Fruit fly (Drosophila melanogaster) whole organism, embryonic: ENCODE results near the gene Tengl3.

Source experiments
- Blimp-1 ChIP-seq: fragments of 200-800 bp; sonication (Bioruptor generic); optimal IDR thresholded peaks from 3 replicates; lab custom pipeline; 2018; ENCODE audit warnings: missing biosample characterization, missing genetic modification characterization, mild to moderate bottlenecking, moderate library complexity, missing genetic modification reagents
- CG10654 ChIP-seq: fragments of 200-800 bp; sonication (Bioruptor generic); optimal IDR thresholded peaks from 2 replicates; lab custom pipeline; 2016; ENCODE audit warnings: missing biosample characterization, missing genetic modification characterization
- CG12659 ChIP-seq: fragments of 200-800 bp; sonication (Bioruptor generic); optimal IDR thresholded peaks from 3 replicates; lab custom pipeline; 2017; ENCODE audit warnings: mild to moderate bottlenecking, missing biosample characterization, missing genetic modification reagents, missing genetic modification characterization
- CG12942 ChIP-seq: fragments of 200-800 bp; sonication (Bioruptor generic); optimal IDR thresholded peaks from 3 replicates; lab custom pipeline; 2016; ENCODE audit warnings: missing biosample characterization, missing genetic modification characterization
- CG13624 ChIP-seq: fragments of 200-800 bp; sonication (Bioruptor generic); optimal IDR thresholded peaks from 2 replicates; lab custom pipeline; 2016; ENCODE audit warnings: missing biosample characterization, missing genetic modification characterization
- CG14050 ChIP-seq: fragments of 200-800 bp; sonication (Bioruptor generic); IDR thresholded peaks from 3 replicates; pipeline ENCODE4 v1.3.6; 2022; ENCODE audit warnings: missing biosample characterization, missing genetic modification characterization
- CG15269 ChIP-seq: fragments of 200-800 bp; sonication (Bioruptor generic); optimal IDR thresholded peaks from 2 replicates; lab custom pipeline; 2018; ENCODE audit warnings: missing biosample characterization, mild to moderate bottlenecking, missing genetic modification characterization, moderate library complexity
- CG18262 ChIP-seq: fragments of 200-800 bp; optimal IDR thresholded peaks from 3 replicates; lab custom pipeline; 2019; ENCODE audit warnings: missing biosample characterization, mild to moderate bottlenecking, missing genetic modification characterization, moderate library complexity
- CG18599 ChIP-seq: fragments of 200-800 bp; sonication (Bioruptor generic); optimal IDR thresholded peaks from 3 replicates; lab custom pipeline; 2017; ENCODE audit warnings: missing biosample characterization, missing genetic modification characterization, mild to moderate bottlenecking, moderate library complexity, missing genetic modification reagents
- CG3065 ChIP-seq: fragments of 200-800 bp; sonication (Bioruptor generic); optimal IDR thresholded peaks from 2 replicates; lab custom pipeline; 2016; ENCODE audit warnings: missing biosample characterization, missing genetic modification characterization
- CG31388 ChIP-seq: fragments of 200-800 bp; sonication (Bioruptor generic); optimal IDR thresholded peaks from 2 replicates; lab custom pipeline; 2016; ENCODE audit warnings: missing biosample characterization, missing genetic modification characterization
- CG32772 ChIP-seq: fragments of 200-800 bp; sonication (Bioruptor generic); IDR thresholded peaks from 2 replicates; pipeline ENCODE4 v1.3.6; 2022; ENCODE audit warnings: missing biosample characterization, missing genetic modification characterization
- CG33213 ChIP-seq: fragments of 200-800 bp; sonication (Bioruptor generic); optimal IDR thresholded peaks from 3 replicates; lab custom pipeline; 2016; ENCODE audit warnings: missing biosample characterization, missing genetic modification characterization
- CG34422 ChIP-seq: fragments of 200-800 bp; sonication (Bioruptor generic); IDR thresholded peaks from 3 replicates; pipeline ENCODE4 v1.3.6; 2022; ENCODE audit warnings: missing biosample characterization, missing genetic modification characterization
- CG3838 ChIP-seq: fragments of 200-800 bp; sonication (Bioruptor generic); optimal IDR thresholded peaks from 3 replicates; lab custom pipeline; 2016; ENCODE audit warnings: missing biosample characterization, missing genetic modification characterization
- CrebB ChIP-seq: fragments of 200-800 bp; sonication (Bioruptor generic); optimal IDR thresholded peaks from 3 replicates; lab custom pipeline; 2018; ENCODE audit warnings: missing biosample characterization, mild to moderate bottlenecking, missing genetic modification characterization
- D19B ChIP-seq: fragments of 200-800 bp; sonication (Bioruptor generic); optimal IDR thresholded peaks from 2 replicates; lab custom pipeline; 2017; ENCODE audit warnings: missing biosample characterization, mild to moderate bottlenecking, missing genetic modification characterization
- Dek ChIP-seq: fragments of 200-800 bp; sonication (Bioruptor generic); optimal IDR thresholded peaks from 3 replicates; lab custom pipeline; 2019; ENCODE audit warnings: missing biosample characterization, mild to moderate bottlenecking, missing genetic modification characterization, moderate library complexity
- Doc2 ChIP-seq: fragments of 200-800 bp; sonication (Bioruptor generic); IDR thresholded peaks from 2 replicates; pipeline ENCODE4 v1.3.6; 2022; ENCODE audit warnings: missing biosample characterization, missing genetic modification characterization
- Dp ChIP-seq: fragments of 200-800 bp; sonication (Bioruptor generic); optimal IDR thresholded peaks from 2 replicates; lab custom pipeline; 2018; ENCODE audit warnings: missing biosample characterization, mild to moderate bottlenecking, missing genetic modification characterization, moderate library complexity
- E2f1 ChIP-seq: fragments of 200-800 bp; sonication (Bioruptor generic); IDR thresholded peaks from 2 replicates; pipeline ENCODE4 v1.3.6; 2022; ENCODE audit warnings: missing biosample characterization, missing genetic modification characterization
- Hmx ChIP-seq: fragments of 200-800 bp; sonication (Bioruptor generic); optimal IDR thresholded peaks from 2 replicates; lab custom pipeline; 2016; ENCODE audit warnings: missing biosample characterization, missing genetic modification characterization
- Hr39 ChIP-seq: fragments of >200 bp; optimal IDR thresholded peaks from 2 replicates; lab custom pipeline; 2017
- Hsf ChIP-seq: fragments of 200-800 bp; sonication (Bioruptor generic); optimal IDR thresholded peaks from 3 replicates; lab custom pipeline; 2016; ENCODE audit warnings: missing biosample characterization, missing genetic modification characterization
- Lhr ChIP-seq: fragments of 200-800 bp; sonication (Bioruptor generic); optimal IDR thresholded peaks from 3 replicates; lab custom pipeline; 2017; ENCODE audit warnings: mild to moderate bottlenecking, missing biosample characterization, missing genetic modification reagents, missing genetic modification characterization
- MTF-1 ChIP-seq: fragments of 200-800 bp; sonication (Bioruptor generic); optimal IDR thresholded peaks from 2 replicates; lab custom pipeline; 2018; ENCODE audit warnings: missing biosample characterization, mild to moderate bottlenecking, missing genetic modification characterization, borderline replicate concordance
- Meics ChIP-seq: fragments of 200-800 bp; sonication (Bioruptor generic); optimal IDR thresholded peaks from 2 replicates; lab custom pipeline; 2017; ENCODE audit warnings: missing biosample characterization, mild to moderate bottlenecking, missing genetic modification characterization
- Nf-YC ChIP-seq: fragments of 200-800 bp; optimal IDR thresholded peaks from 3 replicates; lab custom pipeline; 2019; ENCODE audit warnings: missing biosample characterization, mild to moderate bottlenecking, missing genetic modification characterization, moderate library complexity
- Trl ChIP-seq, 3 experiments: fragments of >200 bp in 2 of 3; fragments of 200-800 bp in 1 of 3; sonication (Bioruptor generic) in 1 of 3; optimal IDR thresholded peaks; 2 replicates in 1 of 3; 3 replicates in 2 of 3; lab custom pipeline; 2016 to 2017; ENCODE audit warnings: missing biosample characterization in 1 of 3, missing genetic modification characterization in 1 of 3
- Xrp1 ChIP-seq: fragments of 200-800 bp; sonication (Bioruptor generic); IDR thresholded peaks from 2 replicates; pipeline ENCODE4 v1.3.6; 2022; ENCODE audit warnings: missing biosample characterization, missing genetic modification characterization
- ase ChIP-seq: fragments of 200-800 bp; sonication (Bioruptor generic); IDR thresholded peaks from 3 replicates; pipeline ENCODE4 v1.3.6; 2022; ENCODE audit warnings: missing biosample characterization, missing genetic modification characterization
- ato ChIP-seq: fragments of 200-800 bp; sonication (Bioruptor generic); IDR thresholded peaks from 2 replicates; pipeline ENCODE4 v1.3.6; 2022; ENCODE audit warnings: missing biosample characterization, missing genetic modification characterization; ENCODE audit not compliant: partially characterized antibody
- bowl ChIP-seq: fragments of 200-800 bp; sonication (Bioruptor generic); IDR thresholded peaks from 2 replicates; pipeline ENCODE4 v1.3.6; 2022; ENCODE audit warnings: missing biosample characterization, missing genetic modification characterization
- chn ChIP-seq: fragments of 200-800 bp; sonication (Bioruptor generic); optimal IDR thresholded peaks from 2 replicates; lab custom pipeline; 2016; ENCODE audit warnings: missing biosample characterization, missing genetic modification characterization
- ci ChIP-seq: fragments of 200-800 bp; sonication (Bioruptor generic); IDR thresholded peaks from 3 replicates; pipeline ENCODE4 v1.3.6; 2022; ENCODE audit warnings: missing biosample characterization, missing genetic modification characterization
- corto ChIP-seq: fragments of 200-800 bp; sonication (Bioruptor generic); optimal IDR thresholded peaks from 2 replicates; lab custom pipeline; 2016; ENCODE audit warnings: missing biosample characterization, mild to moderate bottlenecking, missing genetic modification characterization, moderate library complexity
- crol ChIP-seq: fragments of 200-800 bp; sonication (Bioruptor generic); IDR thresholded peaks from 2 replicates; pipeline ENCODE4 v1.3.6; 2022; ENCODE audit warnings: missing biosample characterization, missing genetic modification characterization
- dm ChIP-seq: fragments of 200-800 bp; sonication (Bioruptor generic); optimal IDR thresholded peaks from 3 replicates; lab custom pipeline; 2016; ENCODE audit warnings: missing biosample characterization, missing genetic modification characterization
- dysf ChIP-seq: fragments of 200-800 bp; sonication (Bioruptor generic); IDR thresholded peaks from 3 replicates; pipeline ENCODE4 v1.3.6; 2022; ENCODE audit warnings: missing biosample characterization, missing genetic modification characterization
- exex ChIP-seq: fragments of 200-800 bp; sonication (Bioruptor generic); optimal IDR thresholded peaks from 4 replicates; lab custom pipeline; 2018; ENCODE audit warnings: missing biosample characterization, mild to moderate bottlenecking, missing genetic modification characterization, moderate library complexity
- fd64A ChIP-seq: fragments of 200-800 bp; sonication (Bioruptor generic); optimal IDR thresholded peaks from 3 replicates; lab custom pipeline; 2018; ENCODE audit warnings: missing biosample characterization, mild to moderate bottlenecking, missing genetic modification characterization
- grau ChIP-seq: fragments of 200-800 bp; optimal IDR thresholded peaks from 3 replicates; lab custom pipeline; 2019; ENCODE audit warnings: missing biosample characterization, mild to moderate bottlenecking, missing genetic modification characterization, moderate library complexity
- gt ChIP-seq: fragments of 200-800 bp; sonication (Bioruptor generic); IDR thresholded peaks from 2 replicates; pipeline ENCODE4 v1.3.6; 2022; ENCODE audit warnings: missing biosample characterization, missing genetic modification characterization
- hbn ChIP-seq: fragments of 200-800 bp; sonication (Bioruptor generic); IDR thresholded peaks from 2 replicates; pipeline ENCODE4 v1.3.6; 2022; ENCODE audit warnings: missing biosample characterization, missing genetic modification characterization; ENCODE audit not compliant: partially characterized antibody
- ind ChIP-seq: fragments of 200-800 bp; sonication (Bioruptor generic); optimal IDR thresholded peaks from 3 replicates; lab custom pipeline; 2016; ENCODE audit warnings: missing biosample characterization, missing genetic modification characterization
- kay ChIP-seq: fragments of 200-800 bp; sonication (Bioruptor generic); optimal IDR thresholded peaks from 2 replicates; lab custom pipeline; 2016; ENCODE audit warnings: missing biosample characterization, missing genetic modification characterization
- lmd ChIP-seq: fragments of 200-800 bp; sonication (Bioruptor generic); IDR thresholded peaks from 2 replicates; pipeline ENCODE4 v1.3.6; 2022; ENCODE audit warnings: missing biosample characterization, missing genetic modification characterization
- oc ChIP-seq: fragments of 200-800 bp; sonication (Bioruptor generic); optimal IDR thresholded peaks from 2 replicates; lab custom pipeline; 2018; ENCODE audit warnings: missing biosample characterization, mild to moderate bottlenecking, missing genetic modification characterization, moderate library complexity
- phol ChIP-seq: fragments of 200-800 bp; sonication (Bioruptor generic); optimal IDR thresholded peaks from 3 replicates; lab custom pipeline; 2018; ENCODE audit warnings: missing biosample characterization, mild to moderate bottlenecking, missing genetic modification characterization, moderate library complexity
- pnt ChIP-seq: fragments of 200-800 bp; sonication (Bioruptor generic); optimal IDR thresholded peaks from 3 replicates; lab custom pipeline; 2016; ENCODE audit warnings: missing biosample characterization, missing genetic modification characterization
- sima ChIP-seq: fragments of 200-800 bp; sonication (Bioruptor generic); optimal IDR thresholded peaks from 2 replicates; lab custom pipeline; 2016; ENCODE audit warnings: missing biosample characterization, missing genetic modification characterization
- yki ChIP-seq: fragments of >200 bp; optimal IDR thresholded peaks from 3 replicates; lab custom pipeline; 2018

Gene Tengl3

dm6 chr2L:2214004-2214403 lies 24.0 kb downstream of the Tengl3 start, which contains the start of the genes Uch and CG34174 (continued):
- TF ChIP-seq bowl (GFP tag; lab: Robert Waterston, UW) (no peak), CG18599 (GFP tag; lab: Kevin White, UChicago) (peak; percentile 24), lmd (GFP tag; lab: Robert Waterston, UW) (no peak), Meics (GFP tag; lab: Kevin White, UChicago) (no peak), Doc2 (GFP tag; lab: Robert Waterston, UW) (no peak), crol (GFP tag; lab: Robert Waterston, UW) (no peak), ci (no peak), corto (GFP tag; lab: Kevin White, UChicago) (no peak), Dek (tag; lab: Kevin White, UChicago) (no peak), CG13624 (peak; percentile 45), Xrp1 (GFP tag; lab: Robert Waterston, UW) (no peak), CG3065 (GFP tag; lab: Kevin White, UChicago) (no peak), gt (no peak), ase (no peak), Hmx (no peak), exex (peak; percentile 15), CG3838 (GFP tag; lab: Kevin White, UChicago) (no peak), CG31388 (GFP tag; lab: Kevin White, UChicago) (no peak), dm (GFP tag; lab: Kevin White, UChicago) (no peak), oc (tag; lab: Kevin White, UChicago) (no peak), Blimp-1 (GFP tag; lab: Kevin White, UChicago) (no peak), Hsf (peak; percentile 1), CG33213 (GFP tag; lab: Kevin White, UChicago) (no peak), hbn (GFP tag; lab: Robert Waterston, UW) (peak; percentile 68), D19B (GFP tag; lab: Kevin White, UChicago) (no peak), CG10654 (GFP tag; lab: Kevin White, UChicago) (no peak), Dp (peak; percentile 50), Lhr (peak; percentile 66), CG14050 (GFP tag; lab: Robert Waterston, UW) (no peak), CG15269 (no peak), yki (lab: Kevin White, UChicago) (no peak), ato (GFP tag; lab: Robert Waterston, UW) (0 out of 2 replicates have a peak, but pooled peaks have one; percentile 39), dysf (GFP tag; lab: Robert Waterston, UW) (no peak), phol (peak; percentile 58), pnt (GFP tag; lab: Kevin White, UChicago) (no peak), CG12942 (GFP tag; lab: Kevin White, UChicago) (no peak), kay (no peak), Nf-YC (peak; percentile 27), CG18262 (tag; lab: Kevin White, UChicago) (peak; percentile 28), MTF-1 (no peak), Hr39 (no peak), Trl (optimal IDR thresholded peaks at IDR 0.05; lab: Kevin White, UChicago) (peak in 1 of 2 experiments; percentile 19), Trl (GFP tag; optimal IDR thresholded peaks at IDR 0.05; lab: Kevin White, UChicago) (peak; percentile 4), fd64A (GFP tag; lab: Kevin White, UChicago) (no peak), E2f1 (GFP tag; lab: Robert Waterston, UW) (no peak), CrebB (no peak), chn (GFP tag; lab: Kevin White, UChicago) (no peak), ind (GFP tag; lab: Kevin White, UChicago) (no peak), CG34422 (GFP tag; lab: Robert Waterston, UW) (peak; percentile 55; the same call in 1 of the 3 replicates), CG32772 (GFP tag; lab: Robert Waterston, UW) (no peak), sima (GFP tag; lab: Kevin White, UChicago) (no peak), grau (tag; lab: Kevin White, UChicago) (peak; percentile 34), CG12659 (GFP tag; lab: Kevin White, UChicago) (peak; percentile 68)
